Fruit fly (Drosophila melanogaster) whole organism, embryonic: Measurements from ENCODE around the gene CG31548.
A peak's percentile ranks its signal among the peaks of the same experiment; 100 is the strongest.

Source experiments
- Atf-2 ChIP-seq: fragments of 200-800 bp; sonication (Bioruptor generic); optimal IDR thresholded peaks from 2 replicates; lab custom pipeline; 2016; ENCODE audit warnings: missing biosample characterization, missing genetic modification characterization
- B-H2 ChIP-seq: fragments of 200-800 bp; sonication (Bioruptor generic); optimal IDR thresholded peaks from 2 replicates; lab custom pipeline; 2018; ENCODE audit warnings: missing biosample characterization, mild to moderate bottlenecking, missing genetic modification characterization
- BtbVII ChIP-seq: fragments of 200-800 bp; sonication (Bioruptor generic); optimal IDR thresholded peaks from 3 replicates; lab custom pipeline; 2017; ENCODE audit warnings: missing biosample characterization, mild to moderate bottlenecking, missing genetic modification characterization
- CG12391 ChIP-seq: fragments of 200-800 bp; sonication (Bioruptor generic); optimal IDR thresholded peaks from 3 replicates; lab custom pipeline; 2018; ENCODE audit warnings: missing biosample characterization, mild to moderate bottlenecking, missing genetic modification characterization, moderate library complexity
- CG14441 ChIP-seq: fragments of 200-800 bp; sonication (Bioruptor generic); IDR thresholded peaks from 2 replicates; pipeline ENCODE4 v1.3.6; 2022; ENCODE audit warnings: missing biosample characterization, missing genetic modification characterization
- CG15073 ChIP-seq: fragments of 200-800 bp; sonication (Bioruptor generic); optimal IDR thresholded peaks from 2 replicates; lab custom pipeline; 2016; ENCODE audit warnings: missing biosample characterization, missing genetic modification characterization
- CG1647 ChIP-seq: fragments of 200-800 bp; sonication (Bioruptor generic); optimal IDR thresholded peaks from 3 replicates; lab custom pipeline; 2016; ENCODE audit warnings: missing biosample characterization, missing genetic modification characterization
- CG18764 ChIP-seq: fragments of 200-800 bp; sonication (Bioruptor generic); optimal IDR thresholded peaks from 3 replicates; lab custom pipeline; 2016; ENCODE audit warnings: missing biosample characterization, missing genetic modification characterization
- CG3838 ChIP-seq: fragments of 200-800 bp; sonication (Bioruptor generic); optimal IDR thresholded peaks from 3 replicates; lab custom pipeline; 2016; ENCODE audit warnings: missing biosample characterization, missing genetic modification characterization
- CG4707 ChIP-seq: fragments of 200-800 bp; sonication (Bioruptor generic); optimal IDR thresholded peaks from 2 replicates; lab custom pipeline; 2018; ENCODE audit warnings: missing biosample characterization, mild to moderate bottlenecking, missing genetic modification characterization, moderate library complexity
- CG4854 ChIP-seq: fragments of 200-800 bp; sonication (Bioruptor generic); optimal IDR thresholded peaks from 2 replicates; lab custom pipeline; 2016; ENCODE audit warnings: missing biosample characterization, missing genetic modification characterization, inconsistent platforms
- CG5245 ChIP-seq: fragments of 200-800 bp; sonication (Bioruptor generic); optimal IDR thresholded peaks from 3 replicates; lab custom pipeline; 2016; ENCODE audit warnings: missing biosample characterization, missing genetic modification characterization
- CG8089 ChIP-seq: fragments of 200-800 bp; sonication (Bioruptor generic); optimal IDR thresholded peaks from 3 replicates; lab custom pipeline; 2016; ENCODE audit warnings: missing biosample characterization, missing genetic modification characterization
- CG8388 ChIP-seq: fragments of 200-800 bp; sonication (Bioruptor generic); optimal IDR thresholded peaks from 2 replicates; lab custom pipeline; 2019; ENCODE audit warnings: missing biosample characterization, mild to moderate bottlenecking, missing genetic modification characterization, moderate library complexity
- CHES-1-like ChIP-seq: fragments of 200-800 bp; sonication (Bioruptor generic); optimal IDR thresholded peaks from 2 replicates; lab custom pipeline; 2016; ENCODE audit warnings: missing biosample characterization, missing genetic modification characterization
- Deaf1 ChIP-seq: fragments of 200-800 bp; optimal IDR thresholded peaks from 3 replicates; lab custom pipeline; 2019; ENCODE audit warnings: missing biosample characterization, mild to moderate bottlenecking, missing genetic modification characterization, moderate library complexity
- Ets97D ChIP-seq: fragments of 200-800 bp; sonication (Bioruptor generic); optimal IDR thresholded peaks from 3 replicates; lab custom pipeline; 2016; ENCODE audit warnings: missing biosample characterization, missing genetic modification characterization
- Gsc ChIP-seq: fragments of 200-800 bp; sonication (Bioruptor generic); IDR thresholded peaks from 2 replicates; pipeline ENCODE4 v1.3.6; 2022; ENCODE audit warnings: missing biosample characterization, missing genetic modification characterization
- Hmx ChIP-seq: fragments of 200-800 bp; sonication (Bioruptor generic); optimal IDR thresholded peaks from 2 replicates; lab custom pipeline; 2016; ENCODE audit warnings: missing biosample characterization, missing genetic modification characterization
- Med ChIP-seq: fragments of 200-800 bp; sonication (Bioruptor generic); peaks from one replicate; lab custom pipeline; 2016; ENCODE audit warnings: missing biosample characterization, missing genetic modification characterization, mild to moderate bottlenecking, inconsistent platforms, moderate library complexity
- Pdp1 ChIP-seq, 2 experiments: fragments of 200-800 bp; sonication (Bioruptor generic); optimal IDR thresholded peaks; 3 replicates each; lab custom pipeline; 2016; ENCODE audit warnings: missing biosample characterization in 2 of 2, missing genetic modification characterization in 2 of 2, mild to moderate bottlenecking in 1 of 2, moderate library complexity in 1 of 2
- Sox100B ChIP-seq: fragments of 200-800 bp; sonication (Bioruptor generic); optimal IDR thresholded peaks from 3 replicates; lab custom pipeline; 2018; ENCODE audit warnings: missing biosample characterization, mild to moderate bottlenecking, missing genetic modification characterization
- Sox102F ChIP-seq: fragments of 200-800 bp; sonication (Bioruptor generic); optimal IDR thresholded peaks from 2 replicates; lab custom pipeline; 2018; ENCODE audit warnings: missing biosample characterization, mild to moderate bottlenecking, missing genetic modification characterization, moderate library complexity
- Stat92E ChIP-seq, 3 experiments: fragments of >200 bp in 2 of 3; fragments of 200-800 bp in 1 of 3; sonication (Bioruptor generic) in 1 of 3; optimal IDR thresholded peaks; 2 replicates each; lab custom pipeline; 2017 to 2019; ENCODE audit warnings: missing biosample characterization in 3 of 3, missing genetic modification characterization in 3 of 3, mild to moderate bottlenecking in 1 of 3, moderate library complexity in 1 of 3
- Trl ChIP-seq, 3 experiments: fragments of >200 bp in 2 of 3; fragments of 200-800 bp in 1 of 3; sonication (Bioruptor generic) in 1 of 3; optimal IDR thresholded peaks; 2 replicates in 1 of 3; 3 replicates in 2 of 3; lab custom pipeline; 2016 to 2017; ENCODE audit warnings: missing biosample characterization in 1 of 3, missing genetic modification characterization in 1 of 3
- bigmax ChIP-seq: fragments of 200-800 bp; sonication (Bioruptor generic); optimal IDR thresholded peaks from 2 replicates; lab custom pipeline; 2018; ENCODE audit warnings: missing biosample characterization, mild to moderate bottlenecking, missing genetic modification characterization
- bsh ChIP-seq, 2 experiments: fragments of 200-800 bp; sonication (Bioruptor generic); optimal IDR thresholded peaks; 2 replicates each; lab custom pipeline; 2017 to 2018; ENCODE audit warnings: mild to moderate bottlenecking in 2 of 2, missing biosample characterization in 2 of 2, missing genetic modification characterization in 2 of 2, moderate library complexity in 1 of 2
- crc ChIP-seq: fragments of 200-800 bp; sonication (Bioruptor generic); optimal IDR thresholded peaks from 2 replicates; lab custom pipeline; 2016; ENCODE audit warnings: missing biosample characterization, missing genetic modification characterization
- crol ChIP-seq: fragments of 200-800 bp; sonication (Bioruptor generic); IDR thresholded peaks from 2 replicates; pipeline ENCODE4 v1.3.6; 2022; ENCODE audit warnings: missing biosample characterization, missing genetic modification characterization
- cwo ChIP-seq: fragments of 200-800 bp; sonication (Bioruptor generic); optimal IDR thresholded peaks from 3 replicates; lab custom pipeline; 2017; ENCODE audit warnings: missing biosample characterization, missing genetic modification characterization, mild to moderate bottlenecking, moderate library complexity, missing genetic modification reagents
- esg ChIP-seq: fragments of 200-800 bp; sonication (Bioruptor generic); conservative IDR thresholded peaks from 2 replicates; pipeline ENCODE4 v1.3.6; 2022; ENCODE audit warnings: missing biosample characterization, missing genetic modification characterization
- grn ChIP-seq: fragments of 200-800 bp; sonication (Bioruptor generic); optimal IDR thresholded peaks from 3 replicates; lab custom pipeline; 2017; ENCODE audit warnings: missing biosample characterization, missing genetic modification characterization
- h ChIP-seq: fragments of >200 bp; optimal IDR thresholded peaks from 2 replicates; lab custom pipeline; 2017
- hb ChIP-seq: fragments of 200-800 bp; sonication (Bioruptor generic); IDR thresholded peaks from 3 replicates; pipeline ENCODE4 v1.3.6; 2022; ENCODE audit warnings: missing biosample characterization, missing genetic modification characterization; ENCODE audit not compliant: partially characterized antibody
- hbn ChIP-seq: fragments of 200-800 bp; sonication (Bioruptor generic); IDR thresholded peaks from 2 replicates; pipeline ENCODE4 v1.3.6; 2022; ENCODE audit warnings: missing biosample characterization, missing genetic modification characterization; ENCODE audit not compliant: partially characterized antibody
- jumu ChIP-seq: fragments of 200-800 bp; sonication (Bioruptor generic); optimal IDR thresholded peaks from 3 replicates; lab custom pipeline; 2016; ENCODE audit warnings: missing biosample characterization, missing genetic modification characterization
- maf-S ChIP-seq: fragments of 200-800 bp; sonication (Bioruptor generic); optimal IDR thresholded peaks from 2 replicates; lab custom pipeline; 2016; ENCODE audit warnings: missing biosample characterization, missing genetic modification characterization
- nerfin-2 ChIP-seq: fragments of 200-800 bp; sonication (Bioruptor generic); IDR thresholded peaks from 2 replicates; pipeline ENCODE4 v1.3.6; 2022; ENCODE audit warnings: missing biosample characterization, missing genetic modification characterization; ENCODE audit not compliant: partially characterized antibody
- nom ChIP-seq: fragments of 200-800 bp; sonication (Bioruptor generic); optimal IDR thresholded peaks from 2 replicates; lab custom pipeline; 2017; ENCODE audit warnings: missing biosample characterization, missing genetic modification characterization, mild to moderate bottlenecking, moderate library complexity, missing genetic modification reagents
- onecut ChIP-seq: fragments of 200-800 bp; sonication (Bioruptor generic); IDR thresholded peaks from 2 replicates; pipeline ENCODE4 v1.3.6; 2022; ENCODE audit warnings: missing biosample characterization, missing genetic modification characterization
- pfk ChIP-seq: fragments of 200-800 bp; sonication (Bioruptor generic); optimal IDR thresholded peaks from 2 replicates; lab custom pipeline; 2018; ENCODE audit warnings: missing biosample characterization, mild to moderate bottlenecking, missing genetic modification characterization, moderate library complexity
- pho ChIP-seq: fragments of 200-800 bp; sonication (Bioruptor generic); optimal IDR thresholded peaks from 2 replicates; lab custom pipeline; 2016; ENCODE audit warnings: missing biosample characterization, missing genetic modification characterization
- pnt ChIP-seq: fragments of 200-800 bp; sonication (Bioruptor generic); optimal IDR thresholded peaks from 3 replicates; lab custom pipeline; 2016; ENCODE audit warnings: missing biosample characterization, missing genetic modification characterization
- sd ChIP-seq: fragments of 200-800 bp; sonication (Bioruptor generic); optimal IDR thresholded peaks from 3 replicates; lab custom pipeline; 2018; ENCODE audit warnings: missing biosample characterization, mild to moderate bottlenecking, missing genetic modification characterization, moderate library complexity
- shn ChIP-seq: fragments of 200-800 bp; sonication (Bioruptor generic); optimal IDR thresholded peaks from 3 replicates; lab custom pipeline; 2016; ENCODE audit warnings: missing biosample characterization, missing genetic modification characterization
- sug ChIP-seq: fragments of 200-800 bp; optimal IDR thresholded peaks from 2 replicates; lab custom pipeline; 2019; ENCODE audit warnings: missing biosample characterization, mild to moderate bottlenecking, missing genetic modification characterization, moderate library complexity
- tup ChIP-seq: fragments of 200-800 bp; sonication (Bioruptor generic); optimal IDR thresholded peaks from 2 replicates; lab custom pipeline; 2016; ENCODE audit warnings: missing biosample characterization, mild to moderate bottlenecking, missing genetic modification characterization, moderate library complexity
- unpg ChIP-seq: fragments of 200-800 bp; sonication (Bioruptor generic); optimal IDR thresholded peaks from 3 replicates; lab custom pipeline; 2018; ENCODE audit warnings: missing biosample characterization, mild to moderate bottlenecking, missing genetic modification characterization, moderate library complexity
- wor ChIP-seq: fragments of 200-800 bp; sonication (Bioruptor generic); IDR thresholded peaks from 2 replicates; pipeline ENCODE4 v1.3.6; 2022; ENCODE audit warnings: missing biosample characterization, missing genetic modification characterization

The CG31548 gene

dm6 chr3R:5600361-5601043 is 36.1 kb downstream of the CG31548 start (continued):
- TF ChIP-seq BtbVII = peak; percentile 15
- TF ChIP-seq nom (GFP tag; lab: Kevin White, UChicago) = peak; percentile 75
- no peak for TF ChIP-seq pho (GFP tag; lab: Kevin White, UChicago)
- peak; percentile 95 for TF ChIP-seq sd (tag; lab: Kevin White, UChicago)
- TF ChIP-seq Trl (optimal IDR thresholded peaks at IDR 0.05; lab: Kevin White, UChicago) = peak in 1 of 2 experiments; percentile 85
- peak; percentile 6 for TF ChIP-seq Trl (GFP tag; optimal IDR thresholded peaks at IDR 0.05; lab: Kevin White, UChicago)
- TF ChIP-seq grn (GFP tag; lab: Kevin White, UChicago) = no peak
- no peak for TF ChIP-seq CG3838 (GFP tag; lab: Kevin White, UChicago)
- TF ChIP-seq CG8388 (GFP tag; lab: Kevin White, UChicago) = no peak
- TF ChIP-seq tup (GFP tag; lab: Kevin White, UChicago) = no peak
- no peak for TF ChIP-seq nerfin-2
- TF ChIP-seq Sox100B (GFP tag; lab: Kevin White, UChicago) = no peak
- TF ChIP-seq maf-S (GFP tag; lab: Kevin White, UChicago) = no peak
- TF ChIP-seq CG4707 = peak; percentile 7
- no peak for TF ChIP-seq hb
- peak; percentile 79 for TF ChIP-seq B-H2 (GFP tag; lab: Kevin White, UChicago)
- no peak for TF ChIP-seq crc (GFP tag; lab: Kevin White, UChicago)
- TF ChIP-seq CG14441 (GFP tag; lab: Robert Waterston, UW) = no peak
- no peak for TF ChIP-seq CG8089 (GFP tag; lab: Kevin White, UChicago)
- no peak for TF ChIP-seq h
- TF ChIP-seq CG5245 (GFP tag; lab: Kevin White, UChicago) = no peak
- peak in 1 of 3 experiments; percentile 17 for TF ChIP-seq Stat92E (GFP tag; optimal IDR thresholded peaks at IDR 0.05; lab: Kevin White, UChicago)
- peak; percentile 11 to 23 for TF ChIP-seq bsh (GFP tag; optimal IDR thresholded peaks at IDR 0.05; lab: Kevin White, UChicago)
- TF ChIP-seq sug (tag; lab: Kevin White, UChicago) = peak; percentile 70
- no peak for TF ChIP-seq hbn
- no peak for TF ChIP-seq pnt (GFP tag; lab: Kevin White, UChicago)
- no peak for TF ChIP-seq Atf-2
- TF ChIP-seq CG15073 (GFP tag; lab: Kevin White, UChicago) = no peak
- TF ChIP-seq CG1647 (GFP tag; lab: Kevin White, UChicago) = no peak
- no peak for TF ChIP-seq unpg (GFP tag; lab: Kevin White, UChicago)
- no peak for TF ChIP-seq Hmx (GFP tag; lab: Kevin White, UChicago)
- TF ChIP-seq Gsc (GFP tag; lab: Robert Waterston, UW) = no peak
- no peak for TF ChIP-seq esg (GFP tag; lab: Robert Waterston, UW)
- peak in 1 of 2 experiments; percentile 82 for TF ChIP-seq Pdp1 (GFP tag; optimal IDR thresholded peaks at IDR 0.05; lab: Kevin White, UChicago)
- no peak for TF ChIP-seq CG4854 (GFP tag; lab: Kevin White, UChicago)
- peak; percentile 100 for TF ChIP-seq Deaf1
- no peak for TF ChIP-seq Ets97D (GFP tag; lab: Kevin White, UChicago)
- TF ChIP-seq crol (GFP tag; lab: Robert Waterston, UW) = no peak
- peak; percentile 48 for TF ChIP-seq cwo (GFP tag; lab: Kevin White, UChicago)
- peak; percentile 84 for TF ChIP-seq Med (GFP tag; lab: Kevin White, UChicago)
- no peak for TF ChIP-seq CG18764
- peak; percentile 92 for TF ChIP-seq pfk (GFP tag; lab: Kevin White, UChicago)
- TF ChIP-seq shn = no peak
- no peak for TF ChIP-seq Sox102F (GFP tag; lab: Kevin White, UChicago)
- TF ChIP-seq bigmax (GFP tag; lab: Kevin White, UChicago) = peak; percentile 94
- no peak for TF ChIP-seq wor (GFP tag; lab: Robert Waterston, UW)
- TF ChIP-seq CG12391 = peak; percentile 22
- TF ChIP-seq onecut (GFP tag; lab: Robert Waterston, UW) = peak; percentile 16; the same call in 1 of the 2 replicates
- TF ChIP-seq jumu (GFP tag; lab: Kevin White, UChicago) = peak; percentile 9
- TF ChIP-seq CHES-1-like = peak; percentile 1
